Worm (Caenorhabditis elegans) whole organism, late embryonic: ENCODE results near the gene grd-6.

Source experiments
- C38D4.7 ChIP-seq: fragments of 200-800 bp; sonication (Bioruptor generic); optimal IDR thresholded peaks from 2 replicates; lab custom pipeline; 2018; ENCODE audit warnings: mild to moderate bottlenecking, missing genetic modification characterization, moderate library complexity, missing compliant biosample characterization
- ceh-48 ChIP-seq: sonication (generic microtip); optimal IDR thresholded peaks from 2 replicates; lab custom pipeline; 2016; ENCODE audit warnings: missing genetic modification characterization, inconsistent platforms, missing compliant biosample characterization
- fax-1 ChIP-seq: sonication (generic microtip); optimal IDR thresholded peaks from 2 replicates; lab custom pipeline; 2016; ENCODE audit warnings: missing genotype, missing genetic modification characterization, missing compliant biosample characterization
- hlh-13 ChIP-seq: fragments of 200-800 bp; sonication (Bioruptor generic); optimal IDR thresholded peaks from 2 replicates; lab custom pipeline; 2018; ENCODE audit warnings: mild to moderate bottlenecking, missing genetic modification characterization, missing compliant biosample characterization
- pha-4 ChIP-seq: fragments of 150-350 bp; optimal IDR thresholded peaks from 2 replicates; lab custom pipeline; 2018; ENCODE audit warnings: missing biosample characterization, missing genetic modification reagents, missing genetic modification characterization

DNA sequence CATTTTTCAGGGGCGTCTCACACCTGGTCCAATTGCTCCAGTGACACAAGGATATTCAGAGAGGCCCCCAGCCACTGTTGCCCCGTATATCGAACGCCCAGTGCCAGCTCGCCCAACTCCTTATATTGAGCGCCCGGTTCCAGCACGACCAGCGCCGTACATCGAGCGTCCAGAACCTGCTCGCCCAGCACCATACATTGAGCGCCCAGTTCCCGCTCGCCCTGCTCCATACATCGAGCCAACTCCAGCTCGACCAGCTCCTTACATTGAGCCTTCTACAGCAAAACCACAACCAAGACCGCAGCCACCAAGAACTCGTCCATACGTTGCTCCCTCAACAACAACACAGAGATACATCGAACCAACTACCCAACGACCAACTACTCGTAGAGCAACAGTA lies 1.2 kb downstream of the grd-6 start:
- TF ChIP-seq C38D4.7 (GFP tag; lab: Kevin White, UChicago), result no peak
- no peak for TF ChIP-seq hlh-13 (GFP tag; lab: Kevin White, UChicago)
- no peak for TF ChIP-seq fax-1 (tag; lab: Kevin White, UChicago)
- TF ChIP-seq ceh-48 (tag; lab: Kevin White, UChicago), result no peak
- TF ChIP-seq pha-4 (tag; lab: Kevin White, UChicago), result no peak
